Worm (Caenorhabditis elegans) whole organism, early embryonic: ENCODE measurements around the gene B0524.6.

Source experiments
- B0310.2 ChIP-seq: sonication (generic microtip); optimal IDR thresholded peaks from 2 replicates; lab custom pipeline; 2016; ENCODE audit warnings: mild to moderate bottlenecking, missing genetic modification characterization, missing compliant biosample characterization
- F13C5.2 ChIP-seq: sonication (generic microtip); optimal IDR thresholded peaks from 2 replicates; lab custom pipeline; 2017; ENCODE audit warnings: mild to moderate bottlenecking, missing genetic modification characterization, inconsistent platforms, missing compliant biosample characterization
- aly-1 ChIP-seq: sonication (generic microtip); optimal IDR thresholded peaks from 2 replicates; lab custom pipeline; 2016; ENCODE audit warnings: missing genetic modification characterization, missing compliant biosample characterization
- ama-1 ChIP-seq: fragments of 150-350 bp; optimal IDR thresholded peaks from 2 replicates; lab custom pipeline; 2014
- ceh-13 ChIP-seq: fragments of 200-800 bp; sonication (Bioruptor generic); optimal IDR thresholded peaks from 2 replicates; lab custom pipeline; 2018; ENCODE audit warnings: mild to moderate bottlenecking, missing genetic modification characterization, missing compliant biosample characterization
- ceh-36 ChIP-seq: sonication (generic microtip); optimal IDR thresholded peaks from 2 replicates; lab custom pipeline; 2016; ENCODE audit warnings: missing genetic modification characterization, inconsistent platforms, missing compliant biosample characterization
- ets-7 ChIP-seq: sonication (generic microtip); optimal IDR thresholded peaks from 2 replicates; lab custom pipeline; 2016; ENCODE audit warnings: missing genotype, missing genetic modification characterization, missing compliant biosample characterization
- flt-1 ChIP-seq: fragments of 200-800 bp; sonication (Bioruptor generic); IDR thresholded peaks from 2 replicates; pipeline ENCODE4 v1.3.6; 2022; ENCODE audit warnings: missing genetic modification characterization, missing compliant biosample characterization
- hmbx-1 ChIP-seq: sonication (generic microtip); optimal IDR thresholded peaks from 2 replicates; lab custom pipeline; 2016; ENCODE audit warnings: mild to moderate bottlenecking, missing genetic modification characterization, missing compliant biosample characterization
- hmg-4 ChIP-seq: fragments of 200-800 bp; sonication (Bioruptor generic); optimal IDR thresholded peaks from 2 replicates; lab custom pipeline; 2018; ENCODE audit warnings: mild to moderate bottlenecking, missing genetic modification characterization, missing compliant biosample characterization
- hnd-1 ChIP-seq: sonication (generic microtip); optimal IDR thresholded peaks from 2 replicates; lab custom pipeline; 2016; ENCODE audit warnings: missing genetic modification characterization, missing compliant biosample characterization
- pes-1 ChIP-seq: fragments of 200-800 bp; sonication (Bioruptor generic); IDR thresholded peaks from 2 replicates; pipeline ENCODE4 v1.3.6; 2022; ENCODE audit warnings: missing genetic modification reagents, missing genetic modification characterization, missing compliant biosample characterization
- scrt-1 ChIP-seq: fragments of 200-800 bp; sonication (Bioruptor generic); IDR thresholded peaks from 2 replicates; pipeline ENCODE4 v1.3.6; 2022; ENCODE audit warnings: missing genetic modification characterization, missing compliant biosample characterization
- sea-1 ChIP-seq: fragments of 200-800 bp; sonication (Bioruptor generic); conservative IDR thresholded peaks from 2 replicates; pipeline ENCODE4 v1.3.6; 2022; ENCODE audit warnings: missing genetic modification characterization, missing compliant biosample characterization
- tbx-11 ChIP-seq: fragments of 200-800 bp; sonication (Bioruptor generic); IDR thresholded peaks from 2 replicates; pipeline ENCODE4 v1.3.6; 2022; ENCODE audit warnings: missing genetic modification characterization, missing compliant biosample characterization
- tbx-37 ChIP-seq: fragments of 200-800 bp; sonication (Bioruptor generic); conservative IDR thresholded peaks from 2 replicates; pipeline ENCODE4 v1.3.6; 2022; ENCODE audit warnings: missing genetic modification reagents, missing genetic modification characterization, missing compliant biosample characterization
- tra-4 ChIP-seq: sonication (generic microtip); optimal IDR thresholded peaks from 2 replicates; lab custom pipeline; 2017; ENCODE audit warnings: missing genetic modification characterization, missing compliant biosample characterization

B0524.6 gene

ce11 chrIII:1859532-1859931 lies 45.9 kb downstream of the B0524.6 start, which contains the start of gene ddp-1:
Gene ddp-1 (plus strand): TSS chrIII:1859888.
- peak; percentile 53 for TF ChIP-seq hnd-1 (tag; lab: Kevin White, UChicago)
- peak; percentile 96 for TF ChIP-seq F13C5.2 (tag; lab: Kevin White, UChicago)
- 0 out of 2 replicates have a peak, but pooled peaks have one; percentile 44 for TF ChIP-seq tbx-11
- TF ChIP-seq hmbx-1 (tag; lab: Kevin White, UChicago): no peak
- TF ChIP-seq hmg-4 (GFP tag; lab: Kevin White, UChicago): peak; percentile 81
- TF ChIP-seq ceh-36 (tag; lab: Kevin White, UChicago): peak; percentile 77
- TF ChIP-seq ceh-13 (GFP tag; lab: Kevin White, UChicago): peak; percentile 51
- TF ChIP-seq B0310.2 (tag; lab: Kevin White, UChicago): peak; percentile 43
- TF ChIP-seq tbx-37: peak; percentile 49; the same call in 1 of the 2 replicates
- no peak for TF ChIP-seq ama-1
- peak; percentile 72; the same call in 1 of the 2 replicates for TF ChIP-seq sea-1
- peak; percentile 82 for TF ChIP-seq pes-1 (GFP tag; lab: Robert Waterston, UW)
- TF ChIP-seq ets-7 (tag; lab: Kevin White, UChicago): no peak
- TF ChIP-seq scrt-1 (GFP tag; lab: Robert Waterston, UW): peak; percentile 70; the same call in 1 of the 2 replicates
- peak; percentile 47 for TF ChIP-seq tra-4 (tag; lab: Kevin White, UChicago)
- peak; percentile 69 for TF ChIP-seq flt-1 (GFP tag; lab: Robert Waterston, UW)
- TF ChIP-seq aly-1 (tag; lab: Kevin White, UChicago): no peak

DNA sequence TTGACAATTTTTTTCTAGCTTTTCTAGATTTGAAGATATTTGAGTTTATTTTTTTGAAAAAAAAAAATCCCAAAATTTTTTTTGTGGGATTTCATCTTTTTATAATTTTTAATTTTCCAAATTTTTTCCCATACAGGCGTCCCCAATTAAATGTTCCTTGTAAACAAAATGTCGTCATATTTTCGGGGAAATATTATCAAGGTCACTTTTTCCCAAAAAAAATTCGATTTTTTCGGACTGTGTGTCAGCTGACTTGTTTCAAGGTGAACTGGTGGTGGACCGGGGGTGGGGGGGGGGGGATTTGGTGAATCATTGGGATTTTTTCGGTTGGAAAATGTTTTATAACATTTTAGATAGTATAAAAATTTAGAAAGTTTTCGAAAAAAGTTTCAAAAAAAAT lies 48.8 kb downstream of the B0524.6 start:
- no peak for TF ChIP-seq hmbx-1 (tag; lab: Kevin White, UChicago)
- no peak for TF ChIP-seq ama-1
- TF ChIP-seq flt-1 (GFP tag; lab: Robert Waterston, UW): no peak
- no peak for TF ChIP-seq ets-7 (tag; lab: Kevin White, UChicago)
- no peak for TF ChIP-seq hnd-1 (tag; lab: Kevin White, UChicago)
- no peak for TF ChIP-seq tbx-11
- TF ChIP-seq ceh-36 (tag; lab: Kevin White, UChicago): no peak

ce11 chrIII:1856175-1856574 lies 49.3 kb downstream of the B0524.6 start:
- TF ChIP-seq tbx-11 (no peak), ceh-36 (tag; lab: Kevin White, UChicago) (peak; percentile 83), flt-1 (GFP tag; lab: Robert Waterston, UW) (no peak)

ce11 chrIII:1855092-1855491 lies 50.3 kb downstream of the B0524.6 start, which contains the start of gene hlh-33:
Gene hlh-33 (plus strand): TSS chrIII:1855392.
- TF ChIP-seq pes-1 (GFP tag; lab: Robert Waterston, UW): no peak
- no peak for TF ChIP-seq ceh-13 (GFP tag; lab: Kevin White, UChicago)
- no peak for TF ChIP-seq ama-1
- TF ChIP-seq tbx-37: no peak
- TF ChIP-seq sea-1: no peak
- TF ChIP-seq aly-1 (tag; lab: Kevin White, UChicago): no peak
- no peak for TF ChIP-seq hmg-4 (GFP tag; lab: Kevin White, UChicago)
- TF ChIP-seq scrt-1 (GFP tag; lab: Robert Waterston, UW): no peak
- no peak for TF ChIP-seq hnd-1 (tag; lab: Kevin White, UChicago)
- no peak for TF ChIP-seq B0310.2 (tag; lab: Kevin White, UChicago)
- TF ChIP-seq F13C5.2 (tag; lab: Kevin White, UChicago): no peak
- no peak for TF ChIP-seq tra-4 (tag; lab: Kevin White, UChicago)
- no peak for TF ChIP-seq flt-1 (GFP tag; lab: Robert Waterston, UW)
- TF ChIP-seq tbx-11: no peak
- no peak for TF ChIP-seq ceh-36 (tag; lab: Kevin White, UChicago)
- TF ChIP-seq ets-7 (tag; lab: Kevin White, UChicago): no peak
- no peak for TF ChIP-seq hmbx-1 (tag; lab: Kevin White, UChicago)

ce11 chrIII:1853944-1854343 lies 51.5 kb downstream of the B0524.6 start:
- TF ChIP-seq B0310.2 (tag; lab: Kevin White, UChicago) (no peak), F13C5.2 (tag; lab: Kevin White, UChicago) (no peak), aly-1 (tag; lab: Kevin White, UChicago) (no peak), scrt-1 (GFP tag; lab: Robert Waterston, UW) (no peak), hnd-1 (tag; lab: Kevin White, UChicago) (no peak), tra-4 (tag; lab: Kevin White, UChicago) (no peak), hmg-4 (GFP tag; lab: Kevin White, UChicago) (no peak), pes-1 (GFP tag; lab: Robert Waterston, UW) (no peak), tbx-37 (no peak), ets-7 (tag; lab: Kevin White, UChicago) (no peak)

ce11 chrIII:1852126-1852717 lies 53.2 kb downstream of the B0524.6 start:
- TF ChIP-seq sea-1: no peak
- TF ChIP-seq B0310.2 (tag; lab: Kevin White, UChicago): no peak
- TF ChIP-seq flt-1 (GFP tag; lab: Robert Waterston, UW): no peak
- TF ChIP-seq hmg-4 (GFP tag; lab: Kevin White, UChicago): no peak
- no peak for TF ChIP-seq hmbx-1 (tag; lab: Kevin White, UChicago)
- TF ChIP-seq ets-7 (tag; lab: Kevin White, UChicago): no peak
- no peak for TF ChIP-seq hnd-1 (tag; lab: Kevin White, UChicago)
- no peak for TF ChIP-seq F13C5.2 (tag; lab: Kevin White, UChicago)
- TF ChIP-seq tra-4 (tag; lab: Kevin White, UChicago): no peak
- TF ChIP-seq aly-1 (tag; lab: Kevin White, UChicago): no peak
- TF ChIP-seq pes-1 (GFP tag; lab: Robert Waterston, UW): no peak
- no peak for TF ChIP-seq tbx-37
- no peak for TF ChIP-seq ama-1
- no peak for TF ChIP-seq ceh-13 (GFP tag; lab: Kevin White, UChicago)
- TF ChIP-seq tbx-11: no peak
- TF ChIP-seq ceh-36 (tag; lab: Kevin White, UChicago): no peak
